Fruit fly (Drosophila melanogaster) whole organism, prepupa: ENCODE results near the gene Amacr.

Experiments
- CG10631 ChIP-seq: fragments of 200-800 bp; sonication (Bioruptor generic); optimal IDR thresholded peaks from 2 replicates; lab custom pipeline; 2016; ENCODE audit warnings: missing biosample characterization, missing genetic modification characterization
- CG11762 ChIP-seq: fragments of 200-800 bp; sonication (Bioruptor generic); optimal IDR thresholded peaks from 3 replicates; lab custom pipeline; 2016; ENCODE audit warnings: missing biosample characterization, missing genetic modification characterization; ENCODE audit not compliant: insufficient read depth
- CG11902 ChIP-seq: fragments of 200-800 bp; sonication (Bioruptor generic); optimal IDR thresholded peaks from 3 replicates; lab custom pipeline; 2016; ENCODE audit warnings: missing biosample characterization, missing genetic modification characterization
- CG15336 ChIP-seq: fragments of 200-800 bp; sonication (Bioruptor generic); IDR thresholded peaks from 2 replicates; pipeline ENCODE4 v1.3.6; 2022; ENCODE audit warnings: missing biosample characterization, missing genetic modification characterization
- CG1621 ChIP-seq: fragments of 200-800 bp; sonication (Bioruptor generic); optimal IDR thresholded peaks from 3 replicates; lab custom pipeline; 2018; ENCODE audit warnings: missing biosample characterization, mild to moderate bottlenecking, missing genetic modification characterization
- CG16779 ChIP-seq: fragments of 200-800 bp; sonication (Bioruptor generic); optimal IDR thresholded peaks from 3 replicates; lab custom pipeline; 2017; ENCODE audit warnings: missing biosample characterization, mild to moderate bottlenecking, missing genetic modification characterization
- CG31627 ChIP-seq: fragments of 200-800 bp; sonication (Bioruptor generic); optimal IDR thresholded peaks from 3 replicates; lab custom pipeline; 2016; ENCODE audit warnings: missing biosample characterization, missing genetic modification characterization
- CG34406 ChIP-seq: fragments of 200-800 bp; sonication (Bioruptor generic); optimal IDR thresholded peaks from 3 replicates; lab custom pipeline; 2016; ENCODE audit warnings: missing biosample characterization, missing genetic modification characterization
- CG3919 ChIP-seq: fragments of 200-800 bp; sonication (Bioruptor generic); optimal IDR thresholded peaks from 3 replicates; lab custom pipeline; 2016; ENCODE audit warnings: missing biosample characterization, missing genetic modification characterization
- CG6163 ChIP-seq: fragments of 200-800 bp; sonication (Bioruptor generic); IDR thresholded peaks from 3 replicates; pipeline ENCODE4 v1.3.6; 2022; ENCODE audit warnings: missing biosample characterization, missing genetic modification characterization
- CG6792 ChIP-seq: fragments of 200-800 bp; sonication (Bioruptor generic); optimal IDR thresholded peaks from 3 replicates; lab custom pipeline; 2016; ENCODE audit warnings: missing biosample characterization, missing genetic modification characterization
- CG6854 ChIP-seq: fragments of 200-800 bp; sonication (Bioruptor generic); optimal IDR thresholded peaks from 2 replicates; lab custom pipeline; 2017; ENCODE audit warnings: missing biosample characterization, mild to moderate bottlenecking, missing genetic modification characterization
- CG7368 ChIP-seq: fragments of 200-800 bp; sonication (Bioruptor generic); optimal IDR thresholded peaks from 3 replicates; lab custom pipeline; 2016; ENCODE audit warnings: missing biosample characterization, missing genetic modification characterization
- CG8119 ChIP-seq: fragments of 200-800 bp; sonication (Bioruptor generic); IDR thresholded peaks from 3 replicates; pipeline ENCODE4 v1.3.6; 2022; ENCODE audit warnings: missing biosample characterization, missing genetic modification characterization
- CG8319 ChIP-seq: fragments of 200-800 bp; sonication (Bioruptor generic); optimal IDR thresholded peaks from 3 replicates; lab custom pipeline; 2016; ENCODE audit warnings: missing biosample characterization, missing genetic modification characterization
- CG8632 ChIP-seq: fragments of 200-800 bp; sonication (Bioruptor generic); optimal IDR thresholded peaks from 3 replicates; lab custom pipeline; 2016; ENCODE audit warnings: missing biosample characterization, missing genetic modification characterization
- CG9139 ChIP-seq: fragments of 200-800 bp; sonication (Bioruptor generic); optimal IDR thresholded peaks from 3 replicates; lab custom pipeline; 2017; ENCODE audit warnings: missing biosample characterization, mild to moderate bottlenecking, missing genetic modification characterization
- Eip93F ChIP-seq: fragments of 200-800 bp; sonication (Bioruptor generic); optimal IDR thresholded peaks from 2 replicates; lab custom pipeline; 2016; ENCODE audit warnings: missing biosample characterization, mild to moderate bottlenecking, missing genetic modification characterization
- Ets96B ChIP-seq: fragments of 200-800 bp; optimal IDR thresholded peaks from 2 replicates; lab custom pipeline; 2019; ENCODE audit warnings: missing biosample characterization, mild to moderate bottlenecking, missing genetic modification characterization, moderate library complexity
- Gug ChIP-seq: fragments of 200-800 bp; sonication (Bioruptor generic); IDR thresholded peaks from 2 replicates; pipeline ENCODE4 v1.3.6; 2022; ENCODE audit warnings: missing biosample characterization, missing genetic modification characterization
- Hr4 ChIP-seq: fragments of 200-800 bp; sonication (Bioruptor generic); optimal IDR thresholded peaks from 3 replicates; lab custom pipeline; 2016; ENCODE audit warnings: missing biosample characterization, missing genetic modification characterization
- Lpt ChIP-seq: fragments of 200-800 bp; sonication (Bioruptor generic); optimal IDR thresholded peaks from 3 replicates; lab custom pipeline; 2016; ENCODE audit warnings: missing biosample characterization, missing genetic modification characterization
- Met ChIP-seq: fragments of 200-800 bp; sonication (Bioruptor generic); optimal IDR thresholded peaks from 3 replicates; lab custom pipeline; 2016; ENCODE audit warnings: missing biosample characterization, missing genetic modification characterization
- Smox ChIP-seq: fragments of 200-800 bp; sonication (Bioruptor generic); optimal IDR thresholded peaks from 3 replicates; lab custom pipeline; 2016; ENCODE audit warnings: missing biosample characterization, missing genetic modification characterization
- Sox102F ChIP-seq: fragments of 200-800 bp; sonication (Bioruptor generic); optimal IDR thresholded peaks from 2 replicates; lab custom pipeline; 2016; ENCODE audit warnings: missing biosample characterization, mild to moderate bottlenecking, missing genetic modification characterization
- Sox14 ChIP-seq: fragments of 200-800 bp; sonication (Bioruptor generic); optimal IDR thresholded peaks from 3 replicates; lab custom pipeline; 2016; ENCODE audit warnings: missing biosample characterization, missing genetic modification characterization
- Sox15 ChIP-seq: fragments of 200-800 bp; sonication (Bioruptor generic); optimal IDR thresholded peaks from 3 replicates; lab custom pipeline; 2016; ENCODE audit warnings: missing biosample characterization, missing genetic modification characterization
- acj6 ChIP-seq: fragments of 200-800 bp; sonication (Bioruptor generic); optimal IDR thresholded peaks from 3 replicates; lab custom pipeline; 2016; ENCODE audit warnings: missing biosample characterization, missing genetic modification characterization
- cyc ChIP-seq: fragments of 200-800 bp; sonication (Bioruptor generic); optimal IDR thresholded peaks from 3 replicates; lab custom pipeline; 2016; ENCODE audit warnings: missing biosample characterization, missing genetic modification characterization
- dac ChIP-seq: fragments of 200-800 bp; sonication (Bioruptor generic); optimal IDR thresholded peaks from 2 replicates; lab custom pipeline; 2017; ENCODE audit warnings: missing biosample characterization, mild to moderate bottlenecking, missing genetic modification characterization
- dsx ChIP-seq: fragments of 200-800 bp; optimal IDR thresholded peaks from 3 replicates; lab custom pipeline; 2019; ENCODE audit warnings: missing biosample characterization, mild to moderate bottlenecking, missing genetic modification characterization, moderate library complexity; ENCODE audit not compliant: poor library complexity, severe bottlenecking
- esn ChIP-seq: fragments of 200-800 bp; sonication (Bioruptor generic); optimal IDR thresholded peaks from 2 replicates; lab custom pipeline; 2016; ENCODE audit warnings: missing biosample characterization, mild to moderate bottlenecking, missing genetic modification characterization, moderate library complexity
- fd59A ChIP-seq: fragments of 200-800 bp; sonication (Bioruptor generic); optimal IDR thresholded peaks from 2 replicates; lab custom pipeline; 2017; ENCODE audit warnings: missing biosample characterization, mild to moderate bottlenecking, missing genetic modification characterization, missing genetic modification reagents
- fd85E ChIP-seq: fragments of 200-800 bp; sonication (Bioruptor generic); optimal IDR thresholded peaks from 3 replicates; lab custom pipeline; 2016; ENCODE audit warnings: missing biosample characterization, missing genetic modification characterization
- lz ChIP-seq: fragments of 200-800 bp; sonication (Bioruptor generic); optimal IDR thresholded peaks from 3 replicates; lab custom pipeline; 2016; ENCODE audit warnings: missing biosample characterization, missing genetic modification characterization
- net ChIP-seq: fragments of 200-800 bp; sonication (Bioruptor generic); optimal IDR thresholded peaks from 3 replicates; lab custom pipeline; 2016; ENCODE audit warnings: missing biosample characterization, missing genetic modification characterization
- spab ChIP-seq: fragments of 200-800 bp; sonication (Bioruptor generic); optimal IDR thresholded peaks from 2 replicates; lab custom pipeline; 2017; ENCODE audit warnings: missing biosample characterization, mild to moderate bottlenecking, missing genetic modification characterization, missing genetic modification reagents
- ss ChIP-seq, 2 experiments: fragments of 200-800 bp; sonication (Bioruptor generic); optimal IDR thresholded peaks; 2 replicates in 1 of 2; 3 replicates in 1 of 2; lab custom pipeline; 2017 to 2018; ENCODE audit warnings: mild to moderate bottlenecking in 2 of 2, missing biosample characterization in 2 of 2, missing genetic modification characterization in 2 of 2, moderate library complexity in 1 of 2
- svp ChIP-seq: fragments of 200-800 bp; sonication (Bioruptor generic); peaks from one replicate; lab custom pipeline; 2016; ENCODE audit warnings: missing biosample characterization, missing genetic modification characterization
- topi ChIP-seq: fragments of 200-800 bp; sonication (Bioruptor generic); optimal IDR thresholded peaks from 3 replicates; lab custom pipeline; 2016; ENCODE audit warnings: missing biosample characterization, missing genetic modification characterization
- vri ChIP-seq: fragments of 200-800 bp; sonication (Bioruptor generic); optimal IDR thresholded peaks from 3 replicates; lab custom pipeline; 2016; ENCODE audit warnings: missing biosample characterization, mild to moderate bottlenecking, missing genetic modification characterization

The Amacr gene

dm6 chr2L:20761951-20762538 lies 9.9 kb upstream of the Amacr start (continued):
- TF ChIP-seq CG34406 (GFP tag; lab: Kevin White, UChicago) (peak; percentile 86), CG10631 (GFP tag; lab: Kevin White, UChicago) (peak; percentile 76), Gug (GFP tag; lab: Robert Waterston, UW) (peak; percentile 84), fd85E (peak; percentile 30), CG1621 (peak; percentile 40), net (GFP tag; lab: Kevin White, UChicago) (peak; percentile 81), lz (GFP tag; lab: Kevin White, UChicago) (peak; percentile 71), CG11902 (GFP tag; lab: Kevin White, UChicago) (peak; percentile 73), CG9139 (peak; percentile 68), ss (GFP tag; optimal IDR thresholded peaks at IDR 0.05; lab: Kevin White, UChicago) (peak; percentile 58 to 74), CG6854 (GFP tag; lab: Kevin White, UChicago) (peak; percentile 60), dsx (GFP tag; lab: Kevin White, UChicago) (no peak), fd59A (peak; percentile 54), Smox (GFP tag; lab: Kevin White, UChicago) (peak; percentile 78), Sox102F (GFP tag; lab: Kevin White, UChicago) (peak; percentile 77), CG8119 (GFP tag; lab: Robert Waterston, UW) (peak; percentile 79), cyc (GFP tag; lab: Kevin White, UChicago) (peak; percentile 77), CG11762 (GFP tag; lab: Kevin White, UChicago) (peak; percentile 64), Sox15 (peak; percentile 67), CG31627 (GFP tag; lab: Kevin White, UChicago) (peak; percentile 59), Sox14 (GFP tag; lab: Kevin White, UChicago) (peak; percentile 52), CG8319 (GFP tag; lab: Kevin White, UChicago) (peak; percentile 69), Lpt (GFP tag; lab: Kevin White, UChicago) (peak; percentile 57), CG7368 (GFP tag; lab: Kevin White, UChicago) (peak; percentile 74), CG16779 (tag; lab: Kevin White, UChicago) (peak; percentile 69), Met (GFP tag; lab: Kevin White, UChicago) (peak; percentile 83), Ets96B (peak; percentile 70), spab (GFP tag; lab: Kevin White, UChicago) (peak; percentile 66), Eip93F (GFP tag; lab: Kevin White, UChicago) (peak; percentile 55), CG8632 (GFP tag; lab: Kevin White, UChicago) (peak; percentile 88), svp (GFP tag; lab: Kevin White, UChicago) (peak; percentile 91), dac (GFP tag; lab: Kevin White, UChicago) (peak; percentile 0), CG15336 (GFP tag; lab: Robert Waterston, UW) (peak; percentile 84), CG6163 (GFP tag; lab: Robert Waterston, UW) (peak; percentile 86), acj6 (GFP tag; lab: Kevin White, UChicago) (peak; percentile 85), CG3919 (GFP tag; lab: Kevin White, UChicago) (peak; percentile 83), Hr4 (GFP tag; lab: Kevin White, UChicago) (peak; percentile 68)

- no peak for TF ChIP-seq Gug (GFP tag; lab: Robert Waterston, UW)
- TF ChIP-seq spab (GFP tag; lab: Kevin White, UChicago), result no peak
- no peak for TF ChIP-seq CG6792
- no peak for TF ChIP-seq Sox15
- TF ChIP-seq Sox102F (GFP tag; lab: Kevin White, UChicago), result no peak
- TF ChIP-seq Eip93F (GFP tag; lab: Kevin White, UChicago), result peak; percentile 17
- no peak for TF ChIP-seq CG7368 (GFP tag; lab: Kevin White, UChicago)
- no peak for TF ChIP-seq topi (GFP tag; lab: Kevin White, UChicago)
- no peak for TF ChIP-seq CG8632 (GFP tag; lab: Kevin White, UChicago)
- peak; percentile 64 for TF ChIP-seq svp (GFP tag; lab: Kevin White, UChicago)
- TF ChIP-seq CG6854 (GFP tag; lab: Kevin White, UChicago), result no peak
- TF ChIP-seq vri, result peak; percentile 65
- no peak for TF ChIP-seq ss (GFP tag; optimal IDR thresholded peaks at IDR 0.05; lab: Kevin White, UChicago)
- TF ChIP-seq esn (GFP tag; lab: Kevin White, UChicago), result no peak
- TF ChIP-seq cyc (GFP tag; lab: Kevin White, UChicago), result no peak
- no peak for TF ChIP-seq CG31627 (GFP tag; lab: Kevin White, UChicago)
- TF ChIP-seq CG15336 (GFP tag; lab: Robert Waterston, UW), result no peak
- TF ChIP-seq fd59A, result no peak
Measured at dm6 chr2L:20760956-20761355, 8.8 kb upstream of the Amacr start.
